Worm (Caenorhabditis elegans): ENCODE measurements around the gene ZC376.8.

Gene ZC376.8

ce11 chrV:14210743-14211142 is 30.7 kb downstream of the ZC376.8 start, which contains the start of gene str-230 (continued):
- TF ChIP-seq F44E2.7 (GFP tag; IDR thresholded peaks at IDR 0.05) (no peak), gei-8 (GFP tag; optimal IDR thresholded peaks at IDR 0.05) (no peak)

- TF ChIP-seq unc-62 (GFP tag; optimal IDR thresholded peaks at IDR 0.05 in 1 of 2) = peak in 1 of 2 experiments; percentile 99
- TF ChIP-seq unc-62 (tag; optimal IDR thresholded peaks at IDR 0.05) = no peak
- TF ChIP-seq mdl-1 (tag; optimal IDR thresholded peaks at IDR 0.05) = peak in 1 of 2 experiments; percentile 81
- no peak for TF ChIP-seq mxl-2 (GFP tag; conservative IDR thresholded peaks at IDR 0.05)
- peak; percentile 70 for TF ChIP-seq pqm-1 (tag; optimal IDR thresholded peaks at IDR 0.05)
- no peak for TF ChIP-seq ceh-28 (tag; optimal IDR thresholded peaks at IDR 0.05)
- peak; percentile 76 for TF ChIP-seq hlh-11 (tag; optimal IDR thresholded peaks at IDR 0.05)
- TF ChIP-seq nhr-48 (tag; optimal IDR thresholded peaks at IDR 0.05) = peak; percentile 66
- TF ChIP-seq nhr-28 (tag; optimal IDR thresholded peaks at IDR 0.05) = peak; percentile 93
- no peak for TF ChIP-seq madf-9 (GFP tag; conservative IDR thresholded peaks at IDR 0.05)
- no peak for TF ChIP-seq F26F4.8 (GFP tag; conservative IDR thresholded peaks at IDR 0.05)
- peak; percentile 42 for TF ChIP-seq T20F7.1 (GFP tag; optimal IDR thresholded peaks at IDR 0.05)
- peak; percentile 83 for TF ChIP-seq mxl-3 (GFP tag; optimal IDR thresholded peaks at IDR 0.05)
- no peak for TF ChIP-seq tra-1 (GFP tag; IDR thresholded peaks at IDR 0.05)
- peak; percentile 34; the same call in 1 of the 2 replicates for TF ChIP-seq lin-1 (GFP tag; IDR thresholded peaks at IDR 0.05)
- TF ChIP-seq dmd-6 (GFP tag; IDR thresholded peaks at IDR 0.05) = peak; percentile 60
- peak; percentile 83 for TF ChIP-seq hlh-30 (tag; optimal IDR thresholded peaks at IDR 0.05; ENCODE audit: insufficient read depth)
- TF ChIP-seq nhr-77 (tag; optimal IDR thresholded peaks at IDR 0.05) = peak; percentile 74
Measured at ce11 chrV:14212813-14213212, 32.8 kb downstream of the ZC376.8 start.

ce11 chrV:14215106-14215505 is 35.1 kb downstream of the ZC376.8 start, which contains the start of gene T16A9.5:
Gene T16A9.5, minus strand, starts transcription at chrV:14215206.
- no peak for TF ChIP-seq hlh-11 (tag; optimal IDR thresholded peaks at IDR 0.05)
- no peak for TF ChIP-seq daf-8 (GFP tag; IDR thresholded peaks at IDR 0.05)
- no peak for TF ChIP-seq lin-29 (GFP tag; IDR thresholded peaks at IDR 0.05)
- TF ChIP-seq ama-1 (optimal IDR thresholded peaks at IDR 0.05) = no peak
- TF ChIP-seq dmd-6 (GFP tag; IDR thresholded peaks at IDR 0.05) = no peak
- TF ChIP-seq lim-7 (GFP tag; IDR thresholded peaks at IDR 0.05) = no peak
- TF ChIP-seq ZK337.2 (GFP tag; IDR thresholded peaks at IDR 0.05) = no peak
- TF ChIP-seq ceh-32 (tag; optimal IDR thresholded peaks at IDR 0.05; ENCODE audit: poor library complexity) = no peak
- TF ChIP-seq ztf-11 (tag; optimal IDR thresholded peaks at IDR 0.05) = no peak
- TF ChIP-seq nhr-25 (tag; optimal IDR thresholded peaks at IDR 0.05; ENCODE audit: borderline replicate concordance, insufficient read depth) = no peak
- no peak for TF ChIP-seq saeg-2 (GFP tag; IDR thresholded peaks at IDR 0.05)
- TF ChIP-seq nhr-77 (tag; optimal IDR thresholded peaks at IDR 0.05) = no peak
- TF ChIP-seq tra-1 (GFP tag; IDR thresholded peaks at IDR 0.05) = no peak
- no peak for TF ChIP-seq jun-1 (tag; optimal IDR thresholded peaks at IDR 0.05)
- TF ChIP-seq ztf-7 (tag; optimal IDR thresholded peaks at IDR 0.05) = no peak
- no peak for TF ChIP-seq nhr-48 (tag; optimal IDR thresholded peaks at IDR 0.05)
- no peak for TF ChIP-seq F37D6.2 (tag; optimal IDR thresholded peaks at IDR 0.05)
- no peak for TF ChIP-seq T20F7.1 (GFP tag; optimal IDR thresholded peaks at IDR 0.05)
- TF ChIP-seq aha-1 (tag) = no peak
- TF ChIP-seq sdz-12 (GFP tag; optimal IDR thresholded peaks at IDR 0.05) = no peak

ce11 chrV:14223141-14223540 is 43.1 kb downstream of the ZC376.8 start:
- TF ChIP-seq unc-62 (GFP tag; optimal IDR thresholded peaks at IDR 0.05 in 1 of 2) = no peak
- TF ChIP-seq unc-62 (tag; optimal IDR thresholded peaks at IDR 0.05) = no peak
- TF ChIP-seq nhr-10 (tag; optimal IDR thresholded peaks at IDR 0.05) = no peak
- no peak for TF ChIP-seq duxl-1 (tag; optimal IDR thresholded peaks at IDR 0.05; ENCODE audit: poor library complexity)
- no peak for TF ChIP-seq cey-2 (tag; optimal IDR thresholded peaks at IDR 0.05; ENCODE audit: borderline replicate concordance, insufficient read depth)
- no peak for TF ChIP-seq lin-15B (tag; optimal IDR thresholded peaks at IDR 0.05)
- TF ChIP-seq F49E8.2 (tag; optimal IDR thresholded peaks at IDR 0.05; ENCODE audit: borderline replicate concordance) = no peak
- no peak for TF ChIP-seq ces-1 (GFP tag; optimal IDR thresholded peaks at IDR 0.05)
- no peak for TF ChIP-seq hif-1 (tag; optimal IDR thresholded peaks at IDR 0.05)
- no peak for TF ChIP-seq ZK546.5 (tag; optimal IDR thresholded peaks at IDR 0.05)
- no peak for TF ChIP-seq ceh-28 (tag; optimal IDR thresholded peaks at IDR 0.05)
- no peak for TF ChIP-seq set-16 (GFP tag; IDR thresholded peaks at IDR 0.05)
- no peak for TF ChIP-seq sdz-12 (GFP tag; optimal IDR thresholded peaks at IDR 0.05)
- no peak for TF ChIP-seq fos-1 (tag; optimal IDR thresholded peaks at IDR 0.05)
- TF ChIP-seq madf-9 (GFP tag; conservative IDR thresholded peaks at IDR 0.05) = no peak
- no peak for TF ChIP-seq rbr-2 (tag; optimal IDR thresholded peaks at IDR 0.05)
- no peak for TF ChIP-seq ztf-11 (tag; optimal IDR thresholded peaks at IDR 0.05)
- TF ChIP-seq mes-2 (tag; optimal IDR thresholded peaks at IDR 0.05; ENCODE audit: poor library complexity, severe bottlenecking) = no peak
